Fruit fly (Drosophila melanogaster) whole organism, pupa: Measurements from ENCODE around the gene CG14840.

Experiments used
- CG4496 ChIP-seq: fragments of 200-800 bp; sonication (Bioruptor generic); IDR thresholded peaks from 3 replicates; pipeline ENCODE4 v1.3.6; 2022; ENCODE audit warnings: missing biosample characterization, missing genetic modification characterization
- fd96Ca ChIP-seq: fragments of 200-800 bp; sonication (Bioruptor generic); IDR thresholded peaks from 3 replicates; pipeline ENCODE4 v1.3.6; 2022; ENCODE audit warnings: missing biosample characterization, missing genetic modification characterization

dm6 chr3R:14283754-14284421 lies 22.9 kb upstream of the CG14840 start:
- TF ChIP-seq CG4496 (GFP tag; lab: Robert Waterston, UW) (no peak), fd96Ca (GFP tag; lab: Robert Waterston, UW) (no peak)
